Fruit fly (Drosophila melanogaster) S2 (cell line): ENCODE data around the gene Lrpprc2.

ENCODE experiments used
- CG8478 ChIP-seq: fragments of >200 bp; optimal IDR thresholded peaks from 2 replicates; lab custom pipeline; 2018
- CTCF ChIP-seq, 2 experiments: fragments of >200 bp; optimal IDR thresholded peaks; 2 replicates each; lab custom pipeline; 2018

DNA sequence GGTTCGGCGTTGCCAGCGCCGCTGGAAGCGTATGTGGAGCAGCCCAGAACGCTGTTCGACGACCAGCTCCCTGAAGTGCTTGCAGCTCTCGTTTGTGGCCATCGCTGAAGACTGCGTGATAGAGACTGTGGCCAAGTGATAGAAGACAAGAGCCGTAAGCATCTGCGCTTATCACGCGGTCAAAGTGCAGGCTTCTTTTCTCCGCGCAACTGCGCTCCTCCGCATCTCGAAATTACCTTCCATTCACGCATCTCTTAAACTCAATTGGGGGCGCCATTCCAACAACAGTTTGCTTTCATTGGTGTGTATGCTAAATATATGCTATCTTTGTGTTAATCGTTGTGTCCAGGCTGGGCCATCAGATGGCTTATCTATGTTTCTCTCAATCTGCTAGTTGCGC lies 1.1 kb upstream of the Lrpprc2 start, which contains the start of gene CG14787:
- TF ChIP-seq CG8478 (lab: Kevin White, UChicago) (no peak), CTCF (optimal IDR thresholded peaks at IDR 0.05; lab: Kevin White, UChicago) (no peak)
